Worm (Caenorhabditis elegans) whole organism, L4/young adult: ENCODE measurements around the gene ula-1.

Experiments used
- W03F9.2 ChIP-seq: fragments of 150-350 bp; optimal IDR thresholded peaks from 2 replicates; lab custom pipeline; 2014; ENCODE audit warnings: missing biosample characterization, missing genetic modification characterization
- dao-5 ChIP-seq: sonication (generic microtip); optimal IDR thresholded peaks from 2 replicates; lab custom pipeline; 2016; ENCODE audit warnings: missing genotype, missing genetic modification characterization, moderate library complexity, missing compliant biosample characterization
- him-1 ChIP-seq: sonication (generic microtip); optimal IDR thresholded peaks from 2 replicates; lab custom pipeline; 2016; ENCODE audit warnings: missing genotype, missing genetic modification reagents, missing genetic modification characterization, missing compliant biosample characterization

DNA sequence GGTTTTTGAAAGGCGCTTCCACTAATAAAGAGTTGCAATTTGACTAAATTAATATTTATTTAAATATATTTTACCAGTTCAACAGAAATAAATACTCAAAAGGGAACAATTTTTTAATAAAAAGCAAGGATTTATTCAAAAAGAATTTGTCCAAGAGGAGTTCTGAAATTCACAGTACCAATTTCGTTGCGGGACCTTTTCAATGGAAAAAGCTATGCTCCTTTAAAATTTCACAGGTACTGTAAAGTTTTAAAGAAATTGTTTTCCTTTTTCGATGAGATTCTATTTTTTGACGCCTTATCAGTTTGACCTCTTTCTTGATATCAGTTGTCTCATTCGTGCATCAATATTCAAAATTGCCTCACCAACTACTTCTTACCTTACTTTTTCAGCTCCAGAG, 19.9 kb downstream of the ula-1 start, which contains the start of gene tag-340:
- TF ChIP-seq him-1 (tag; lab: Kevin White, UChicago) (no peak), dao-5 (tag; lab: Kevin White, UChicago) (no peak), W03F9.2 (no peak)
